Worm (Caenorhabditis elegans): Measurements from ENCODE around the gene sri-20.

sri-20 gene

DNA sequence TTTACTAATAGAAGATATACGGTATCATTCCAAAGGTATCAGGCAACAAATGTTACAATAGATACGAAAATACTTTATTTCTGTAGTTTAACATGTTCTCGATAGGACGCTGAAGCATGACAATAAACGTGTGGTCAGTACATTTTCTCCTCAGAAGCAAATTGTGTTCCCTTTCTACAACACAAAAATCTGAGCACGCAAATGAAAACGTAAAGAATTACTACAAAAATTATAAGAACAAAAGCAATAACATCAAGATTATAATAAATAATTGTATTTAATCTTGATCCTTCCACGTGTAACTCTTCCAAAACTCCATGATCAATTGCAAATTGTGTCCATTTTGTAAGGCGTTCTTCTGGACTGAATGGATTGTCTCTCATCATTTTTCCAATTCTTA, 11.4 kb downstream of the sri-20 start:
- TF ChIP-seq ceh-13 (GFP tag; optimal IDR thresholded peaks at IDR 0.05) (no peak), tbx-11 (GFP tag; IDR thresholded peaks at IDR 0.05) (no peak), tra-4 (tag; optimal IDR thresholded peaks at IDR 0.05) (no peak), scrt-1 (GFP tag; IDR thresholded peaks at IDR 0.05) (no peak), F13C5.2 (tag; optimal IDR thresholded peaks at IDR 0.05) (no peak), hnd-1 (tag; optimal IDR thresholded peaks at IDR 0.05) (no peak), flt-1 (GFP tag; IDR thresholded peaks at IDR 0.05) (no peak), ceh-36 (tag; optimal IDR thresholded peaks at IDR 0.05) (no peak), ama-1 (optimal IDR thresholded peaks at IDR 0.05) (no peak), hmg-4 (GFP tag; optimal IDR thresholded peaks at IDR 0.05) (no peak), pes-1 (GFP tag; IDR thresholded peaks at IDR 0.05) (no peak), B0310.2 (tag; optimal IDR thresholded peaks at IDR 0.05) (no peak), hmbx-1 (tag; optimal IDR thresholded peaks at IDR 0.05) (no peak), aly-1 (tag; optimal IDR thresholded peaks at IDR 0.05) (no peak), sea-1 (GFP tag; conservative IDR thresholded peaks at IDR 0.05) (no peak), ets-7 (tag; optimal IDR thresholded peaks at IDR 0.05) (no peak), tbx-37 (GFP tag; conservative IDR thresholded peaks at IDR 0.05) (no peak)

DNA sequence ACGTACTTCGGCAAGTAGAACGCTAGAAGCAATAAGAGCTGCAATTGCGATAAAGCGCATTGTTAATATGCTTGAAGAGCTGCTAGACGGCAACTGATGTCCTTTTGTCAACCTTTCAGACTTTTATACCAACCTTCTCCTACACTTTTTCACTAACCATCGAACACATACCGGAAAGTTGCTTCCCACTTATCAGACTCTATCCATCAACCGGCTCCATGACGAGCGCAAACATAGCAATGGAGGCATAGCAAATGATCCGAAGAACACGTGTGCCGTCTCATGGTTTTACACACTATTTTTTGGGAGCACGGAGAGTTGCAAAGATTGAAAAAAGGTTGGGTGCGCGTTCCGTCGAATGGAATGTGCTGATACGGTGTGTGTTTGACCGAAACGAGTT, 13.4 kb downstream of the sri-20 start, which contains the start of gene abu-1:
Gene abu-1 (minus strand): TSS at position 101 of the 400 bp plus-strand sequence.
- TF ChIP-seq ceh-13 (GFP tag; optimal IDR thresholded peaks at IDR 0.05) (no peak), ets-7 (tag; optimal IDR thresholded peaks at IDR 0.05) (no peak), ama-1 (optimal IDR thresholded peaks at IDR 0.05) (no peak), tbx-11 (GFP tag; IDR thresholded peaks at IDR 0.05) (no peak), hmbx-1 (tag; optimal IDR thresholded peaks at IDR 0.05) (no peak), aly-1 (tag; optimal IDR thresholded peaks at IDR 0.05) (no peak), F13C5.2 (tag; optimal IDR thresholded peaks at IDR 0.05) (no peak), flt-1 (GFP tag; IDR thresholded peaks at IDR 0.05) (no peak), scrt-1 (GFP tag; IDR thresholded peaks at IDR 0.05) (no peak), ceh-36 (tag; optimal IDR thresholded peaks at IDR 0.05) (no peak), B0310.2 (tag; optimal IDR thresholded peaks at IDR 0.05) (no peak), tbx-37 (GFP tag; conservative IDR thresholded peaks at IDR 0.05) (no peak), sea-1 (GFP tag; conservative IDR thresholded peaks at IDR 0.05) (no peak)

DNA sequence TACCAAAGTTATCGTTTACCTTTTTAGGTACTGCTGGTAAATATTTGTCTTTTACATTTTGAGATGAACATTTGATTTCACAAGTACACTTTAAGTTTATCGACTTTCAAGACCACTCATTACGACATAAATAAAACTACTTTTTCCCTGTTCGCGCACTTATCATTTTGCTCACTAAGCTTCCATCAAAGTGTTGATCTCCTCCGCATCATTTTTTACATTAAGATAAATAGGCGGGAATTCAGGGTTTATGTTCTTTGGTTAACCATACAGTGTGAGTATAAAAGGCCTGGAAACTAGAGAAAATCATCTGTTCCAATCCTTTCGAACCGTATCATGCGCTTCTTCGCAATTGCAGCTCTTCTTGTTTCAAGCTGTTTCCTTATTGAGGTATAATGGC, 13.8 kb downstream of the sri-20 start, which contains the start of gene pqn-2:
Gene pqn-2 (plus strand): TSS at position 301 of the 400 bp plus-strand sequence.
- TF ChIP-seq tbx-37 (GFP tag; conservative IDR thresholded peaks at IDR 0.05), result no peak
- TF ChIP-seq ceh-13 (GFP tag; optimal IDR thresholded peaks at IDR 0.05), result no peak
- TF ChIP-seq pes-1 (GFP tag; IDR thresholded peaks at IDR 0.05), result no peak
- no peak for TF ChIP-seq F13C5.2 (tag; optimal IDR thresholded peaks at IDR 0.05)
- no peak for TF ChIP-seq tra-4 (tag; optimal IDR thresholded peaks at IDR 0.05)
- no peak for TF ChIP-seq hnd-1 (tag; optimal IDR thresholded peaks at IDR 0.05)
- no peak for TF ChIP-seq sea-1 (GFP tag; conservative IDR thresholded peaks at IDR 0.05)
- TF ChIP-seq ceh-36 (tag; optimal IDR thresholded peaks at IDR 0.05), result no peak
- TF ChIP-seq tbx-11 (GFP tag; IDR thresholded peaks at IDR 0.05), result no peak
- no peak for TF ChIP-seq aly-1 (tag; optimal IDR thresholded peaks at IDR 0.05)
- no peak for TF ChIP-seq hmg-4 (GFP tag; optimal IDR thresholded peaks at IDR 0.05)
- TF ChIP-seq hmbx-1 (tag; optimal IDR thresholded peaks at IDR 0.05), result no peak
- no peak for TF ChIP-seq ets-7 (tag; optimal IDR thresholded peaks at IDR 0.05)
- no peak for TF ChIP-seq scrt-1 (GFP tag; IDR thresholded peaks at IDR 0.05)
- no peak for TF ChIP-seq flt-1 (GFP tag; IDR thresholded peaks at IDR 0.05)
- no peak for TF ChIP-seq ama-1 (optimal IDR thresholded peaks at IDR 0.05)
- no peak for TF ChIP-seq B0310.2 (tag; optimal IDR thresholded peaks at IDR 0.05)

DNA sequence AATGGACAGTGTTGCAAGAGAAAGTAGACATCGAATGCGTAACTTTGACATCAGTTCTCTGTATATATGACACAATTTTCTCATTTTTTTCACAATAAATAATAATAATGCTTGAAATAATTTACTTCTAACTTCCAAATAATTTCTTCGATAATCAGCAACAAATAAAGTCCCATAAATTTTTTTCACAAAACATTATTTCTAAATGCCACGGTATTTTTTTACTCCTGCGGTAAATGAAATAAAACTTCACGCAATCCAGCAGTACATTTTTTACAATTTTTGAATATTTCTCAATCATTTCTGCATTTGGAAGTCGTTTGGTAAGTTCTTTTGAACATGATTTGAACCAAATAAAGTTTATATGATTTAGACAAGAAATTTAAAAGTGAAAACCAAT, 15.6 kb downstream of the sri-20 start, which contains the start of gene spe-10:
Gene spe-10 (plus strand): TSS at position 301 of the 400 bp plus-strand sequence.
- no peak for TF ChIP-seq hmg-4 (GFP tag; optimal IDR thresholded peaks at IDR 0.05)
- TF ChIP-seq hmbx-1 (tag; optimal IDR thresholded peaks at IDR 0.05), result no peak
- no peak for TF ChIP-seq tbx-37 (GFP tag; conservative IDR thresholded peaks at IDR 0.05)
- no peak for TF ChIP-seq tra-4 (tag; optimal IDR thresholded peaks at IDR 0.05)
- no peak for TF ChIP-seq B0310.2 (tag; optimal IDR thresholded peaks at IDR 0.05)
- no peak for TF ChIP-seq aly-1 (tag; optimal IDR thresholded peaks at IDR 0.05)
- TF ChIP-seq ceh-13 (GFP tag; optimal IDR thresholded peaks at IDR 0.05), result no peak
- no peak for TF ChIP-seq ama-1 (optimal IDR thresholded peaks at IDR 0.05)

DNA sequence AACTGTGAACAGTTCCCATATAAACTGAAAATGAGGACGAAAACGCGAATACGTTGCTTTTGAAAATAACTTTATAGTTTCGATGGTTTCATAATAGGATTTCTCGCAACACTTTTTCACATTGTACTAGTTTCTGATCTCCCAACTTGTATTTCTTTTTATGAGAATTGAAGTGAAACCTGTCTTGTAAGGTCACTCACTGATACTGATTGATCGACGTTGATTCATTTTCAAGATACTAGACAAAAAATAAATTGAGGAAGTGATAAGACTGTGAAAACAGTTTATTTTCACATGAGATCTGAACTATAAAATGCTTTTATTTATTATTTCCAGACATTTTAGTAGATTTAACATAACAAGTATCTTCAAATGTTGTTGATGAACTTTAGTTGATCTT, 19.1 kb downstream of the sri-20 start:
- TF ChIP-seq flt-1 (GFP tag; IDR thresholded peaks at IDR 0.05) (no peak), sea-1 (GFP tag; conservative IDR thresholded peaks at IDR 0.05) (no peak), tra-4 (tag; optimal IDR thresholded peaks at IDR 0.05) (no peak), ceh-36 (tag; optimal IDR thresholded peaks at IDR 0.05) (no peak), ama-1 (optimal IDR thresholded peaks at IDR 0.05) (no peak), hnd-1 (tag; optimal IDR thresholded peaks at IDR 0.05) (no peak), ets-7 (tag; optimal IDR thresholded peaks at IDR 0.05) (no peak), hmg-4 (GFP tag; optimal IDR thresholded peaks at IDR 0.05) (no peak), aly-1 (tag; optimal IDR thresholded peaks at IDR 0.05) (no peak), ceh-13 (GFP tag; optimal IDR thresholded peaks at IDR 0.05) (no peak), tbx-11 (GFP tag; IDR thresholded peaks at IDR 0.05) (no peak), B0310.2 (tag; optimal IDR thresholded peaks at IDR 0.05) (no peak), F13C5.2 (tag; optimal IDR thresholded peaks at IDR 0.05) (no peak), scrt-1 (GFP tag; IDR thresholded peaks at IDR 0.05) (no peak), tbx-37 (GFP tag; conservative IDR thresholded peaks at IDR 0.05) (no peak), hmbx-1 (tag; optimal IDR thresholded peaks at IDR 0.05) (no peak), pes-1 (GFP tag; IDR thresholded peaks at IDR 0.05) (no peak)

DNA sequence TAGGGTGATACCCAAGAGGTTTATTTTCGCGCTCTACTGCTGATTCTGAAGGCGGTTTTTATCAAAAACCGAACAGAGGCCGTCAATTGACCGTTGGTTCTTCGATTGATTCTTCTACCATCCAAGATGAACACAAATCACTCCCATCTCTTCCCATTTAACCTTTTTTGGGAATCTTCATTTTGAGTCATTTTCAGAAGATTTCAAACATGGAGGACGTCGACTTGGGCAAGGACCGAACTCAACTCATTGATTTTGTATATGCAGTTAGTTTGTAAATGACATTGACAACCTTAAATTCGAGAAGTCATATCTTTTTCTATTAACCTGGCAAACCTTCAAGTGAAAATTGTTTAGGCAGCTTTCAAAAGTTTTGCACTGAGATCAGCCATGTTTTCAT, 20.0 kb downstream of the sri-20 start, which contains the start of gene AC3.5:
Gene AC3.5 (plus strand): TSS at position 210 of the 400 bp plus-strand sequence.
- TF ChIP-seq ets-7 (tag; optimal IDR thresholded peaks at IDR 0.05) (no peak), hmg-4 (GFP tag; optimal IDR thresholded peaks at IDR 0.05) (no peak), ceh-13 (GFP tag; optimal IDR thresholded peaks at IDR 0.05) (no peak), F13C5.2 (tag; optimal IDR thresholded peaks at IDR 0.05) (no peak), B0310.2 (tag; optimal IDR thresholded peaks at IDR 0.05) (no peak), hmbx-1 (tag; optimal IDR thresholded peaks at IDR 0.05) (no peak), tra-4 (tag; optimal IDR thresholded peaks at IDR 0.05) (no peak), pes-1 (GFP tag; IDR thresholded peaks at IDR 0.05) (no peak), sea-1 (GFP tag; conservative IDR thresholded peaks at IDR 0.05) (no peak), flt-1 (GFP tag; IDR thresholded peaks at IDR 0.05) (no peak), aly-1 (tag; optimal IDR thresholded peaks at IDR 0.05) (no peak), tbx-37 (GFP tag; conservative IDR thresholded peaks at IDR 0.05) (no peak), hnd-1 (tag; optimal IDR thresholded peaks at IDR 0.05) (no peak), scrt-1 (GFP tag; IDR thresholded peaks at IDR 0.05) (no peak), ama-1 (optimal IDR thresholded peaks at IDR 0.05) (no peak), tbx-11 (GFP tag; IDR thresholded peaks at IDR 0.05) (no peak)

DNA sequence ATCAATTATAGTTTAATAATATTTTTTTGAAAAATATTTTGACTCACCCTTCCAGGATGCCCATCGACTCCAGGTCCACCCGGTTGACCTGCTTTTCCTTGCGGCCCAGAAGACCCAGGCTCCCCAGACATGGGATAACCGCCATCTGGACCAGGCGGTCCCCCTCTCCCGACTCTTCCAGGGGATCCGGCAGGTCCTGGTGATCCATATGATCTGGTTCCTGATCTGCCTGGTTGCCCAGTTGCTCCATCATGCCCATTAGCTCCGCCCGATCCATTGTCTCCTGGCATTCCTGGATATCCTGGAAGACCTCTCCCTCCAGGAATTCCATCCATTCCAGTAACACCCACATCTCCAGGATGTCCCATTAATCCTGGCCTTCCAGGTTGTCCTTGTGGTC, 25.4 kb downstream of the sri-20 start:
- TF ChIP-seq tbx-11 (GFP tag; IDR thresholded peaks at IDR 0.05), result no peak
- no peak for TF ChIP-seq ets-7 (tag; optimal IDR thresholded peaks at IDR 0.05)
- no peak for TF ChIP-seq pes-1 (GFP tag; IDR thresholded peaks at IDR 0.05)
- no peak for TF ChIP-seq tra-4 (tag; optimal IDR thresholded peaks at IDR 0.05)
